Fruit fly (Drosophila melanogaster) whole organism, adult: ENCODE results near the gene CG13359.

Source experiments
- CG12768 ChIP-seq: fragments of 200-800 bp; sonication (Bioruptor generic); optimal IDR thresholded peaks from 2 replicates; lab custom pipeline; 2017; ENCODE audit warnings: missing biosample characterization, missing genetic modification characterization, mild to moderate bottlenecking, moderate library complexity, missing genetic modification reagents
- CG1620 ChIP-seq: fragments of 200-800 bp; sonication (Bioruptor generic); optimal IDR thresholded peaks from 2 replicates; lab custom pipeline; 2016; ENCODE audit warnings: missing biosample characterization, missing genetic modification characterization
- CG33017 ChIP-seq: fragments of 200-800 bp; sonication (Bioruptor generic); optimal IDR thresholded peaks from 2 replicates; lab custom pipeline; 2018; ENCODE audit warnings: missing biosample characterization, mild to moderate bottlenecking, missing genetic modification characterization, moderate library complexity
- CG5204 ChIP-seq: fragments of 200-800 bp; sonication (Bioruptor generic); optimal IDR thresholded peaks from 2 replicates; lab custom pipeline; 2016; ENCODE audit warnings: missing biosample characterization, missing genetic modification characterization
- CG7045 ChIP-seq: fragments of 200-800 bp; sonication (Bioruptor generic); optimal IDR thresholded peaks from 2 replicates; lab custom pipeline; 2017; ENCODE audit warnings: missing biosample characterization, mild to moderate bottlenecking, missing genetic modification characterization
- Hr96 ChIP-seq: fragments of 200-800 bp; sonication (Bioruptor generic); optimal IDR thresholded peaks from 2 replicates; lab custom pipeline; 2016; ENCODE audit warnings: missing biosample characterization, missing genetic modification characterization
- bab1 ChIP-seq: fragments of 200-800 bp; sonication (Bioruptor generic); optimal IDR thresholded peaks from 3 replicates; lab custom pipeline; 2019; ENCODE audit warnings: missing biosample characterization, mild to moderate bottlenecking, missing genetic modification characterization, moderate library complexity
- cnc ChIP-seq, 2 experiments: fragments of >200 bp; optimal IDR thresholded peaks; 2 replicates each; lab custom pipeline; 2017
- kay ChIP-seq: fragments of 200-800 bp; sonication (Bioruptor generic); peaks from one replicate; lab custom pipeline; 2016; ENCODE audit warnings: missing biosample characterization, missing genetic modification characterization, borderline replicate concordance
- ovo ChIP-seq: fragments of 200-800 bp; sonication (Bioruptor generic); optimal IDR thresholded peaks from 2 replicates; lab custom pipeline; 2016; ENCODE audit warnings: missing biosample characterization, missing genetic modification characterization
- tj ChIP-seq: fragments of 200-800 bp; sonication (Bioruptor generic); optimal IDR thresholded peaks from 3 replicates; lab custom pipeline; 2017; ENCODE audit warnings: missing biosample characterization, mild to moderate bottlenecking, missing genetic modification characterization, moderate library complexity
- toe ChIP-seq: fragments of 200-800 bp; sonication (Bioruptor generic); optimal IDR thresholded peaks from 2 replicates; lab custom pipeline; 2016; ENCODE audit warnings: missing biosample characterization, missing genetic modification characterization

DNA sequence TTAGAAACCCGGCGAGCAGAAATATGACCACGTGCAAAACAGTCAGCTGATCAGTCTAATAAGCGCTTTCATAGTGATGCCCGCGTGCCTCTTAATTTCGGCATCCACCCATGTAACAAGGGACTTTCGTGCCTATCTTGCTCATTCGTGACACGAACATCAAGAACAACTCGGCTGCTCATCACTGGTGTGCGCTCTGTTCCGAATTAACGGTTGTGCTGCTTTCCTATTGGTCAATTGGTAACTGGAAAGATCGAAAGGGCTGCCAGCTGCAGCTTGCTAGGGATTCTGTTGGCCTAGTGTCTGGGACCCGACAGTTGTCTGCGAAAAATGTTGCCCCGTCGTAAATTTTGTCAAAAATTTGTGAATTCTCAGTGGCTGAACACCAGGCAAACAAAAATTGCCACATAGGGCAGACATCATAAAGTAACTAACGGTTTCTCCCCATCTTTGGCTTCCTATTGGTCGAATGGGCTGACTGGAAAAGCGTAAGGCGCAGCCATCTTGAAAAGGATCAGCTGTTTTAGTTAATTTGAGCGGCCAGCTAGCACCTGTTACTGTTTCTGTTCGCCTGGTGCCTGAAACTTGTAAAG lies 6.8 kb downstream of the CG13359 start:
- no peak for TF ChIP-seq Hr96
- no peak for TF ChIP-seq CG12768
- TF ChIP-seq bab1 (GFP tag; lab: Kevin White, UChicago), result peak; percentile 84
- TF ChIP-seq cnc (optimal IDR thresholded peaks at IDR 0.05; lab: Kevin White, UChicago), result no peak
- no peak for TF ChIP-seq CG33017
- no peak for TF ChIP-seq kay (GFP tag; lab: Kevin White, UChicago)
- peak; percentile 51 for TF ChIP-seq tj (GFP tag; lab: Kevin White, UChicago)
- TF ChIP-seq ovo (GFP tag; lab: Kevin White, UChicago), result peak; percentile 99
- no peak for TF ChIP-seq CG5204 (GFP tag; lab: Kevin White, UChicago)
- TF ChIP-seq CG1620 (GFP tag; lab: Kevin White, UChicago), result peak; percentile 55
- TF ChIP-seq toe (GFP tag; lab: Kevin White, UChicago), result no peak
- no peak for TF ChIP-seq CG7045 (GFP tag; lab: Kevin White, UChicago)
